Worm (Caenorhabditis elegans): ENCODE data around the gene str-57.

- no peak for TF ChIP-seq W03F9.2 (tag; optimal IDR thresholded peaks at IDR 0.05)
- no peak for TF ChIP-seq him-1 (tag; optimal IDR thresholded peaks at IDR 0.05)
Measured at ce11 chrV:15912677-15913076, 42.2 kb downstream of the str-57 start.
